1 fruit fly cellular context compared by ENCODE assay signal in genomic region chr3R:4992227-4992737, dm6.
TF ChIP-seq lines count a peak whose summit lies in the region.

No protein-coding gene starts in this region.

TF ChIP-seq in whole organism, embryonic, 481 proteins besides CTCF, POLR2A, EP300 and RAD21 (continued from another document and continues in another):
- TF ChIP-seq gcm2 (GFP tag; optimal IDR thresholded peaks at IDR 0.05; lab: Kevin White, UChicago): no peak
- TF ChIP-seq CkIIα-i1 (GFP tag; IDR thresholded peaks at IDR 0.05; lab: Robert Waterston, UW): no peak
- TF ChIP-seq grn (GFP tag; optimal IDR thresholded peaks at IDR 0.05; lab: Kevin White, UChicago): peak; percentile 100
- no peak for TF ChIP-seq CG18764 (GFP tag; optimal IDR thresholded peaks at IDR 0.05; lab: Kevin White, UChicago)
- peak; percentile 55 for TF ChIP-seq CG6254 (GFP tag; optimal IDR thresholded peaks at IDR 0.05; lab: Kevin White, UChicago)
- peak; percentile 78 for TF ChIP-seq CG9727 (GFP tag; optimal IDR thresholded peaks at IDR 0.05; lab: Kevin White, UChicago)
- TF ChIP-seq Meics (GFP tag; optimal IDR thresholded peaks at IDR 0.05; lab: Kevin White, UChicago): peak; percentile 12
- TF ChIP-seq CG7928 (GFP tag; optimal IDR thresholded peaks at IDR 0.05; lab: Kevin White, UChicago): no peak
- TF ChIP-seq HmgZ (tag; optimal IDR thresholded peaks at IDR 0.05; lab: Kevin White, UChicago): peak; percentile 33
- no peak for TF ChIP-seq CG18011 (GFP tag; optimal IDR thresholded peaks at IDR 0.05; lab: Kevin White, UChicago)
- TF ChIP-seq otp (GFP tag; IDR thresholded peaks at IDR 0.05; lab: Robert Waterston, UW): peak; percentile 62; the same call in 1 of the 3 replicates
- peak; percentile 25 for TF ChIP-seq bcd (GFP tag; optimal IDR thresholded peaks at IDR 0.05; lab: Kevin White, UChicago)
- no peak for TF ChIP-seq ro (GFP tag; IDR thresholded peaks at IDR 0.05; lab: Robert Waterston, UW)
- peak; percentile 30; the same call in 1 of the 2 replicates for TF ChIP-seq E2f1 (GFP tag; IDR thresholded peaks at IDR 0.05; lab: Robert Waterston, UW)
- peak; percentile 6 for TF ChIP-seq CG12104 (GFP tag; optimal IDR thresholded peaks at IDR 0.05; lab: Kevin White, UChicago)
- TF ChIP-seq CG32532 (GFP tag; IDR thresholded peaks at IDR 0.05; lab: Robert Waterston, UW): 0 out of 2 replicates have a peak, but pooled peaks have one; percentile 26
- TF ChIP-seq Kr (GFP tag; optimal IDR thresholded peaks at IDR 0.05; lab: Kevin White, UChicago): peak; percentile 94
- peak; percentile 29 for TF ChIP-seq CoRest (tag; optimal IDR thresholded peaks at IDR 0.05; lab: Kevin White, UChicago)
- no peak for TF ChIP-seq Ets97D (GFP tag; optimal IDR thresholded peaks at IDR 0.05; lab: Kevin White, UChicago)
- TF ChIP-seq Taf1 (GFP tag; IDR thresholded peaks at IDR 0.05; lab: Robert Waterston, UW): no peak
- no peak for TF ChIP-seq CG6765 (GFP tag; optimal IDR thresholded peaks at IDR 0.05; lab: Kevin White, UChicago)
- TF ChIP-seq CG12299 (tag; optimal IDR thresholded peaks at IDR 0.05; lab: Kevin White, UChicago): peak; percentile 25
- no peak for TF ChIP-seq sc (optimal IDR thresholded peaks at IDR 0.05; lab: Kevin White, UChicago)
- TF ChIP-seq sc (GFP tag; optimal IDR thresholded peaks at IDR 0.05; lab: Kevin White, UChicago): peak; percentile 32
- peak; percentile 43 for TF ChIP-seq CG5180 (GFP tag; optimal IDR thresholded peaks at IDR 0.05; lab: Kevin White, UChicago)
- no peak for TF ChIP-seq gt (GFP tag; IDR thresholded peaks at IDR 0.05; lab: Robert Waterston, UW)
- TF ChIP-seq CG10274 (GFP tag; optimal IDR thresholded peaks at IDR 0.05; lab: Kevin White, UChicago): peak; percentile 23
- peak in 1 of 2 experiments; percentile 52 for TF ChIP-seq tll (GFP tag; optimal IDR thresholded peaks at IDR 0.05; lab: Kevin White, UChicago)
- TF ChIP-seq CG9817 (tag; optimal IDR thresholded peaks at IDR 0.05; lab: Kevin White, UChicago): peak; percentile 14
- TF ChIP-seq CHES-1-like (GFP tag; optimal IDR thresholded peaks at IDR 0.05; lab: Kevin White, UChicago): no peak
- no peak for TF ChIP-seq rib (GFP tag; IDR thresholded peaks at IDR 0.05; lab: Robert Waterston, UW)
- no peak for TF ChIP-seq CG1792 (GFP tag; optimal IDR thresholded peaks at IDR 0.05; lab: Kevin White, UChicago)
- TF ChIP-seq lab (GFP tag; optimal IDR thresholded peaks at IDR 0.05; lab: Kevin White, UChicago): peak; percentile 44
- TF ChIP-seq CG15514 (GFP tag; optimal IDR thresholded peaks at IDR 0.05; lab: Kevin White, UChicago): no peak
- peak in 1 of 2 experiments; percentile 44 for TF ChIP-seq bsh (GFP tag; optimal IDR thresholded peaks at IDR 0.05; lab: Kevin White, UChicago)
- peak; percentile 38 for TF ChIP-seq PHDP (tag; optimal IDR thresholded peaks at IDR 0.05; lab: Kevin White, UChicago)
- TF ChIP-seq CG2202 (tag; optimal IDR thresholded peaks at IDR 0.05; lab: Kevin White, UChicago): peak; percentile 70
- TF ChIP-seq CG43689 (GFP tag; IDR thresholded peaks at IDR 0.05; lab: Robert Waterston, UW): no peak
- TF ChIP-seq onecut (GFP tag; IDR thresholded peaks at IDR 0.05; lab: Robert Waterston, UW): 0 out of 2 replicates have a peak, but pooled peaks have one; percentile 38
- no peak for TF ChIP-seq CG14965 (GFP tag; optimal IDR thresholded peaks at IDR 0.05; lab: Kevin White, UChicago; ENCODE audit: borderline replicate concordance)
- TF ChIP-seq D19A (tag; optimal IDR thresholded peaks at IDR 0.05; lab: Kevin White, UChicago): peak; percentile 27
- TF ChIP-seq tna (GFP tag; IDR thresholded peaks at IDR 0.05; lab: Robert Waterston, UW; ENCODE audit: partially characterized antibody): no peak
- TF ChIP-seq Hand (GFP tag; optimal IDR thresholded peaks at IDR 0.05; lab: Kevin White, UChicago): no peak
- TF ChIP-seq sug (tag; optimal IDR thresholded peaks at IDR 0.05; lab: Kevin White, UChicago): peak; percentile 70
- no peak for TF ChIP-seq CG1647 (GFP tag; optimal IDR thresholded peaks at IDR 0.05; lab: Kevin White, UChicago)
- TF ChIP-seq prd (optimal IDR thresholded peaks at IDR 0.05; lab: Kevin White, UChicago): no peak
- 0 out of 3 replicates have a peak, but pooled peaks have one; percentile 16 for TF ChIP-seq prd (GFP tag; IDR thresholded peaks at IDR 0.05; lab: Robert Waterston, UW)
- peak; percentile 71 for TF ChIP-seq HLHmδ (GFP tag; optimal IDR thresholded peaks at IDR 0.05; lab: Kevin White, UChicago)
- peak; percentile 36 for TF ChIP-seq trem (tag; optimal IDR thresholded peaks at IDR 0.05; lab: Kevin White, UChicago)
- TF ChIP-seq pros (GFP tag; optimal IDR thresholded peaks at IDR 0.05; lab: Kevin White, UChicago): peak; percentile 70
- TF ChIP-seq corto (GFP tag; optimal IDR thresholded peaks at IDR 0.05; lab: Kevin White, UChicago): no peak
- TF ChIP-seq Bteb2 (GFP tag; optimal IDR thresholded peaks at IDR 0.05; lab: Kevin White, UChicago): no peak
- no peak for TF ChIP-seq Antp (GFP tag; optimal IDR thresholded peaks at IDR 0.05; lab: Kevin White, UChicago)
- TF ChIP-seq vfl (GFP tag; optimal IDR thresholded peaks at IDR 0.05; lab: Kevin White, UChicago): no peak
- peak; percentile 73 for TF ChIP-seq so (GFP tag; IDR thresholded peaks at IDR 0.05; lab: Robert Waterston, UW)
- peak; percentile 53 for TF ChIP-seq nau (GFP tag; optimal IDR thresholded peaks at IDR 0.05; lab: Kevin White, UChicago)
- TF ChIP-seq CG6272 (GFP tag; IDR thresholded peaks at IDR 0.05; lab: Robert Waterston, UW): no peak
- peak; percentile 10 for TF ChIP-seq bab2 (GFP tag; optimal IDR thresholded peaks at IDR 0.05; lab: Kevin White, UChicago)
- no peak for TF ChIP-seq HLH54F (GFP tag; optimal IDR thresholded peaks at IDR 0.05; lab: Kevin White, UChicago)
- peak; percentile 28 for TF ChIP-seq Mad (GFP tag; optimal IDR thresholded peaks at IDR 0.05; lab: Kevin White, UChicago)
- TF ChIP-seq sisA (GFP tag; IDR thresholded peaks at IDR 0.05; lab: Robert Waterston, UW): no peak
- TF ChIP-seq CG2120 (GFP tag; optimal IDR thresholded peaks at IDR 0.05; lab: Kevin White, UChicago): no peak
- TF ChIP-seq tx (GFP tag; optimal IDR thresholded peaks at IDR 0.05; lab: Kevin White, UChicago): no peak
- peak; percentile 91 for TF ChIP-seq twi (tag; optimal IDR thresholded peaks at IDR 0.05; lab: Kevin White, UChicago)
- TF ChIP-seq CG12236 (GFP tag; optimal IDR thresholded peaks at IDR 0.05; lab: Kevin White, UChicago): peak; percentile 59
- no peak for TF ChIP-seq p53 (GFP tag; optimal IDR thresholded peaks at IDR 0.05; lab: Kevin White, UChicago)
- peak; percentile 57 for TF ChIP-seq Hey (tag; optimal IDR thresholded peaks at IDR 0.05; lab: Kevin White, UChicago)
- no peak for TF ChIP-seq bigmax (GFP tag; optimal IDR thresholded peaks at IDR 0.05; lab: Kevin White, UChicago)
- no peak for TF ChIP-seq Poxn (GFP tag; IDR thresholded peaks at IDR 0.05; lab: Robert Waterston, UW)
- TF ChIP-seq gce (GFP tag; IDR thresholded peaks at IDR 0.05; lab: Robert Waterston, UW): peak; percentile 58; the same call in 1 of the 3 replicates
- TF ChIP-seq CG9797 (GFP tag; optimal IDR thresholded peaks at IDR 0.05; lab: Kevin White, UChicago): peak; percentile 13
- no peak for TF ChIP-seq B-H2 (GFP tag; optimal IDR thresholded peaks at IDR 0.05; lab: Kevin White, UChicago)
- peak in 1 of 2 experiments; percentile 95 for TF ChIP-seq Hr78 (GFP tag; optimal IDR thresholded peaks at IDR 0.05; lab: Kevin White, UChicago)
- TF ChIP-seq Sox100B (GFP tag; optimal IDR thresholded peaks at IDR 0.05; lab: Kevin White, UChicago): peak; percentile 59
- no peak for TF ChIP-seq CG8765 (GFP tag; IDR thresholded peaks at IDR 0.05; lab: Robert Waterston, UW)
- peak in 1 of 3 experiments; percentile 30 for TF ChIP-seq Stat92E (GFP tag; optimal IDR thresholded peaks at IDR 0.05; lab: Kevin White, UChicago)
- peak; percentile 11 for TF ChIP-seq unpg (GFP tag; optimal IDR thresholded peaks at IDR 0.05; lab: Kevin White, UChicago)
- TF ChIP-seq Xbp1 (GFP tag; optimal IDR thresholded peaks at IDR 0.05; lab: Kevin White, UChicago): no peak
- no peak for TF ChIP-seq CG31388 (GFP tag; optimal IDR thresholded peaks at IDR 0.05; lab: Kevin White, UChicago)
- TF ChIP-seq CG14710 (tag; optimal IDR thresholded peaks at IDR 0.05; lab: Kevin White, UChicago): peak; percentile 54
- no peak for TF ChIP-seq sr (GFP tag; IDR thresholded peaks at IDR 0.05; lab: Robert Waterston, UW)
- peak; percentile 44 for TF ChIP-seq CG2116 (GFP tag; optimal IDR thresholded peaks at IDR 0.05; lab: Kevin White, UChicago)
- no peak for TF ChIP-seq bbx (GFP tag; IDR thresholded peaks at IDR 0.05; lab: Robert Waterston, UW; ENCODE audit: partially characterized antibody)
- TF ChIP-seq Deaf1 (tag; optimal IDR thresholded peaks at IDR 0.05; lab: Kevin White, UChicago): peak; percentile 26
- peak; percentile 61 for TF ChIP-seq wek (GFP tag; optimal IDR thresholded peaks at IDR 0.05; lab: Kevin White, UChicago)
- no peak for TF ChIP-seq CG4730 (GFP tag; IDR thresholded peaks at IDR 0.05; lab: Robert Waterston, UW)
- peak; percentile 25; the same call in 1 of the 2 replicates for TF ChIP-seq aop (GFP tag; IDR thresholded peaks at IDR 0.05; lab: Robert Waterston, UW)
- peak; percentile 48 for TF ChIP-seq CG10979 (tag; optimal IDR thresholded peaks at IDR 0.05; lab: Kevin White, UChicago)
- TF ChIP-seq CG10267 (tag; optimal IDR thresholded peaks at IDR 0.05; lab: Kevin White, UChicago): peak; percentile 27
- 0 out of 3 replicates have a peak, but pooled peaks have one; percentile 49 for TF ChIP-seq CG11695 (GFP tag; IDR thresholded peaks at IDR 0.05; lab: Robert Waterston, UW)
- TF ChIP-seq CG4404 (GFP tag; IDR thresholded peaks at IDR 0.05; lab: Robert Waterston, UW): no peak
- TF ChIP-seq usp (GFP tag; optimal IDR thresholded peaks at IDR 0.05; lab: Kevin White, UChicago): no peak
- TF ChIP-seq CG33557 (GFP tag; optimal IDR thresholded peaks at IDR 0.05; lab: Kevin White, UChicago): peak; percentile 81
- no peak for TF ChIP-seq H15 (GFP tag; IDR thresholded peaks at IDR 0.05; lab: Robert Waterston, UW)
- TF ChIP-seq CG34376 (GFP tag; optimal IDR thresholded peaks at IDR 0.05; lab: Kevin White, UChicago): no peak
- no peak for TF ChIP-seq CG31224 (GFP tag; IDR thresholded peaks at IDR 0.05; lab: Robert Waterston, UW)
- TF ChIP-seq CG17802 (tag; optimal IDR thresholded peaks at IDR 0.05; lab: Kevin White, UChicago): no peak
- no peak for TF ChIP-seq Oaz (GFP tag; IDR thresholded peaks at IDR 0.05; lab: Robert Waterston, UW)
- no peak for TF ChIP-seq inv (GFP tag; IDR thresholded peaks at IDR 0.05; lab: Robert Waterston, UW; ENCODE audit: partially characterized antibody)
- peak; percentile 20 for TF ChIP-seq dm (GFP tag; optimal IDR thresholded peaks at IDR 0.05; lab: Kevin White, UChicago)
- TF ChIP-seq cg (GFP tag; optimal IDR thresholded peaks at IDR 0.05; lab: Kevin White, UChicago): peak; percentile 75
- no peak for TF ChIP-seq ken (GFP tag; IDR thresholded peaks at IDR 0.05; lab: Robert Waterston, UW)
- peak; percentile 14 for TF ChIP-seq nom (GFP tag; optimal IDR thresholded peaks at IDR 0.05; lab: Kevin White, UChicago)
- peak; percentile 2 for TF ChIP-seq CG7556 (GFP tag; optimal IDR thresholded peaks at IDR 0.05; lab: Kevin White, UChicago)
- peak; percentile 25 for TF ChIP-seq NfI (GFP tag; optimal IDR thresholded peaks at IDR 0.05; lab: Kevin White, UChicago)
- TF ChIP-seq CG18476 (GFP tag; optimal IDR thresholded peaks at IDR 0.05; lab: Kevin White, UChicago): no peak
- peak; percentile 56 for TF ChIP-seq run (tag; optimal IDR thresholded peaks at IDR 0.05; lab: Kevin White, UChicago)
- peak; percentile 81 for TF ChIP-seq CG6813 (GFP tag; optimal IDR thresholded peaks at IDR 0.05; lab: Kevin White, UChicago)
- no peak for TF ChIP-seq eve (GFP tag; optimal IDR thresholded peaks at IDR 0.05; lab: Kevin White, UChicago)
- TF ChIP-seq E2f2 (GFP tag; IDR thresholded peaks at IDR 0.05; lab: Robert Waterston, UW): peak; percentile 32; the same call in 1 of the 2 replicates
- no peak for TF ChIP-seq fd3F (GFP tag; optimal IDR thresholded peaks at IDR 0.05; lab: Kevin White, UChicago)
- peak; percentile 45 for TF ChIP-seq Bdp1 (GFP tag; optimal IDR thresholded peaks at IDR 0.05; lab: Kevin White, UChicago)
- TF ChIP-seq CG4424 (GFP tag; optimal IDR thresholded peaks at IDR 0.05; lab: Kevin White, UChicago): peak; percentile 34
- TF ChIP-seq wdn (GFP tag; IDR thresholded peaks at IDR 0.05; lab: Robert Waterston, UW): no peak
- TF ChIP-seq Ptx1 (GFP tag; IDR thresholded peaks at IDR 0.05; lab: Robert Waterston, UW): peak; percentile 7; the same call in 1 of the 2 replicates
- TF ChIP-seq Awh (GFP tag; IDR thresholded peaks at IDR 0.05; lab: Robert Waterston, UW): peak; percentile 81
- TF ChIP-seq tap (tag; optimal IDR thresholded peaks at IDR 0.05; lab: Kevin White, UChicago): peak; percentile 0
- TF ChIP-seq CG5953 (GFP tag; IDR thresholded peaks at IDR 0.05; lab: Robert Waterston, UW): no peak
- TF ChIP-seq pita (GFP tag; optimal IDR thresholded peaks at IDR 0.05; lab: Kevin White, UChicago): no peak
- TF ChIP-seq CG11398 (GFP tag; optimal IDR thresholded peaks at IDR 0.05; lab: Kevin White, UChicago): peak; percentile 76
- TF ChIP-seq salm (tag; optimal IDR thresholded peaks at IDR 0.05; lab: Kevin White, UChicago): peak; percentile 82
- peak; percentile 40 for TF ChIP-seq Mes4 (GFP tag; optimal IDR thresholded peaks at IDR 0.05; lab: Kevin White, UChicago)
- TF ChIP-seq slbo (GFP tag; IDR thresholded peaks at IDR 0.05; lab: Robert Waterston, UW): no peak
- no peak for TF ChIP-seq CG7357 (GFP tag; IDR thresholded peaks at IDR 0.05; lab: Robert Waterston, UW)
- no peak for TF ChIP-seq Dip2 (GFP tag; IDR thresholded peaks at IDR 0.05; lab: Robert Waterston, UW)
- no peak for TF ChIP-seq tio (GFP tag; optimal IDR thresholded peaks at IDR 0.05; lab: Kevin White, UChicago)
- TF ChIP-seq ems (GFP tag; optimal IDR thresholded peaks at IDR 0.05; lab: Kevin White, UChicago): peak; percentile 10
- peak; percentile 60; the same call in 1 of the 3 replicates for TF ChIP-seq zfh1 (GFP tag; IDR thresholded peaks at IDR 0.05; lab: Robert Waterston, UW)
- no peak for TF ChIP-seq Doc3 (GFP tag; IDR thresholded peaks at IDR 0.05; lab: Robert Waterston, UW; ENCODE audit: partially characterized antibody)
- TF ChIP-seq CG10543 (GFP tag; optimal IDR thresholded peaks at IDR 0.05; lab: Kevin White, UChicago): peak; percentile 78
- TF ChIP-seq CG31365 (tag; optimal IDR thresholded peaks at IDR 0.05; lab: Kevin White, UChicago): peak; percentile 38
- peak; percentile 29 for TF ChIP-seq Abd-B (GFP tag; optimal IDR thresholded peaks at IDR 0.05; lab: Kevin White, UChicago)
- peak; percentile 90 for TF ChIP-seq Vsx1 (GFP tag; optimal IDR thresholded peaks at IDR 0.05; lab: Kevin White, UChicago)
